Worm (Caenorhabditis elegans): ENCODE data around the gene tag-340.
A peak's percentile ranks its signal among the peaks of the same experiment; 100 is the strongest.

Gene tag-340

DNA sequence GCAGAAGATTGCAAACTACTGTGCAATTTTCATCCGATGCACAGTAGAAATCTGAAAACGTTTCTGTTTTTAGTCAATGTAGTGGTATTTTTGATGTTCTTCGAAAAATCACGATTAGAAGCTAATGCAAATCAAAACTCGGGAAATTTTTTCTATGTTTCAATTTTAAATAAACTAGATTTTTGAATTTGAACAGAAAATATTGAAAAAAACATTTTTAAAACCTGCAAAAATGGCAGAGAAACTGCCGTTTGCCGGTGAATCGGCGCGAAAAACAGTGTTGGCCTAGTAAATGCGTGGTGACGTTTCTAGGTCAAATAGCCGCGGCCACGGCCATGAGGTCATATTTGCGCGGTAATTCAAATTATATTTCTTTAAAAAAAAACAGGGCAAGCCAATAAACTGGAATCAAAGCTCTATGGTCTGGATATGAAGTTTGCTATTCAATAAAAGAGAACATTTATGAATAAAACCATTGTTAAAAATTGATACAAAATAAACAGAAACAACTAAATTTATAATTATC lies 29.9 kb downstream of the tag-340 start, which contains the start of gene set-2 (continued):
- TF ChIP-seq duxl-1 (tag; optimal IDR thresholded peaks at IDR 0.05; ENCODE audit: poor library complexity) (peak; percentile 64), nhr-25 (tag; optimal IDR thresholded peaks at IDR 0.05; ENCODE audit: borderline replicate concordance, insufficient read depth) (no peak), R02D3.7 (tag; optimal IDR thresholded peaks at IDR 0.05) (no peak), zfp-2 (tag; optimal IDR thresholded peaks at IDR 0.05) (no peak), arid-1 (GFP tag; conservative IDR thresholded peaks at IDR 0.05) (peak; percentile 63), egl-27 (tag; optimal IDR thresholded peaks at IDR 0.05) (no peak), set-16 (GFP tag; IDR thresholded peaks at IDR 0.05) (no peak), egl-43 (GFP tag; IDR thresholded peaks at IDR 0.05) (no peak), tra-1 (GFP tag; IDR thresholded peaks at IDR 0.05) (no peak), F26F4.8 (GFP tag; conservative IDR thresholded peaks at IDR 0.05) (no peak), nhr-41 (GFP tag; IDR thresholded peaks at IDR 0.05) (no peak), snpc-4 (tag; optimal IDR thresholded peaks at IDR 0.05) (no peak), zip-2 (tag; optimal IDR thresholded peaks at IDR 0.05) (no peak), nhr-28 (tag; optimal IDR thresholded peaks at IDR 0.05) (no peak), mep-1 (tag; optimal IDR thresholded peaks at IDR 0.05) (no peak), Y105C5A.15 (GFP tag; IDR thresholded peaks at IDR 0.05) (no peak), Y5F2A.4 (GFP tag; optimal IDR thresholded peaks at IDR 0.05) (no peak), pha-4 (GFP tag; IDR thresholded peaks at IDR 0.05) (no peak), pha-4 (tag; optimal IDR thresholded peaks at IDR 0.05) (no peak), lim-7 (GFP tag; IDR thresholded peaks at IDR 0.05) (no peak), madf-5 (GFP tag; IDR thresholded peaks at IDR 0.05) (no peak), php-3 (GFP tag; IDR thresholded peaks at IDR 0.05) (no peak), tag-97 (GFP tag; IDR thresholded peaks at IDR 0.05) (no peak), mdt-29 (GFP tag; IDR thresholded peaks at IDR 0.05) (no peak), mes-2 (tag; optimal IDR thresholded peaks at IDR 0.05; ENCODE audit: poor library complexity, severe bottlenecking) (peak; percentile 99), aly-2 (tag; optimal IDR thresholded peaks at IDR 0.05) (no peak), unc-130 (GFP tag; optimal IDR thresholded peaks at IDR 0.05) (peak; percentile 98), hlh-11 (tag; optimal IDR thresholded peaks at IDR 0.05) (peak; percentile 32), cey-2 (tag; optimal IDR thresholded peaks at IDR 0.05; ENCODE audit: borderline replicate concordance, insufficient read depth) (no peak), nhr-76 (tag; optimal IDR thresholded peaks at IDR 0.05) (no peak), saeg-2 (GFP tag; IDR thresholded peaks at IDR 0.05) (no peak), hmg-1.1 (GFP tag; IDR thresholded peaks at IDR 0.05) (no peak), nhr-6 (tag; optimal IDR thresholded peaks at IDR 0.05) (no peak), nhr-77 (tag; optimal IDR thresholded peaks at IDR 0.05) (no peak), jun-1 (tag; optimal IDR thresholded peaks at IDR 0.05) (no peak), Y48G9A.11 (GFP tag; IDR thresholded peaks at IDR 0.05) (peak; percentile 68), daf-12 (tag; optimal IDR thresholded peaks at IDR 0.05) (no peak), nhr-237 (tag; optimal IDR thresholded peaks at IDR 0.05) (no peak), Y75B8A.6 (GFP tag; IDR thresholded peaks at IDR 0.05) (no peak), F37D6.2 (tag; optimal IDR thresholded peaks at IDR 0.05) (no peak), dpl-1 (GFP tag; optimal IDR thresholded peaks at IDR 0.05) (peak; percentile 91), zfp-3 (GFP tag; conservative IDR thresholded peaks at IDR 0.05) (0 out of 2 replicates have a peak, but pooled peaks have one; percentile 17), ZK546.5 (tag; optimal IDR thresholded peaks at IDR 0.05) (no peak), unc-39 (tag; optimal IDR thresholded peaks at IDR 0.05) (no peak), ceh-62 (tag; optimal IDR thresholded peaks at IDR 0.05) (no peak), gei-8 (GFP tag; optimal IDR thresholded peaks at IDR 0.05) (no peak), hlh-30 (tag; optimal IDR thresholded peaks at IDR 0.05; ENCODE audit: insufficient read depth) (peak; percentile 47), spr-3 (GFP tag; optimal IDR thresholded peaks at IDR 0.05) (no peak), ceh-82 (tag; optimal IDR thresholded peaks at IDR 0.05) (no peak), nhr-42 (GFP tag; IDR thresholded peaks at IDR 0.05) (no peak), nhr-10 (tag; optimal IDR thresholded peaks at IDR 0.05) (no peak), skn-1 (tag; optimal IDR thresholded peaks at IDR 0.05) (no peak)
